Fruit fly (Drosophila melanogaster): Measurements from ENCODE around the gene Hipk.

Hipk gene

dm6 chr3L:516948-517599, 25.8 kb upstream of the Hipk start (continued):
- TF ChIP-seq crc (GFP tag; optimal IDR thresholded peaks at IDR 0.05) (no peak), CG2889 (GFP tag; IDR thresholded peaks at IDR 0.05) (no peak), aop (GFP tag; IDR thresholded peaks at IDR 0.05) (no peak), CG9817 (tag; optimal IDR thresholded peaks at IDR 0.05) (no peak), CG31224 (GFP tag; IDR thresholded peaks at IDR 0.05) (no peak), ash1 (GFP tag; optimal IDR thresholded peaks at IDR 0.05) (no peak), CTCF (GFP tag; optimal IDR thresholded peaks at IDR 0.05) (no peak), Hr39 (optimal IDR thresholded peaks at IDR 0.05) (no peak), lilli (GFP tag; optimal IDR thresholded peaks at IDR 0.05) (no peak), lab (GFP tag; optimal IDR thresholded peaks at IDR 0.05) (no peak), crp (GFP tag; optimal IDR thresholded peaks at IDR 0.05) (no peak), CG2678 (tag; optimal IDR thresholded peaks at IDR 0.05) (peak; percentile 53), seq (GFP tag; IDR thresholded peaks at IDR 0.05) (no peak), E2f1 (GFP tag; IDR thresholded peaks at IDR 0.05) (peak; percentile 39; the same call in 1 of the 2 replicates), ci (GFP tag; IDR thresholded peaks at IDR 0.05) (peak; percentile 86), wor (GFP tag; IDR thresholded peaks at IDR 0.05) (peak; percentile 66; the same call in 1 of the 2 replicates), CG4854 (GFP tag; optimal IDR thresholded peaks at IDR 0.05) (no peak), exex (tag; optimal IDR thresholded peaks at IDR 0.05) (no peak), kah (GFP tag; optimal IDR thresholded peaks at IDR 0.05) (no peak), CG34422 (GFP tag; IDR thresholded peaks at IDR 0.05) (peak; percentile 38; the same call in 2 of the 3 replicates), CG8924 (tag; optimal IDR thresholded peaks at IDR 0.05) (peak; percentile 26), Lim3 (GFP tag; IDR thresholded peaks at IDR 0.05) (peak; percentile 10; the same call in 1 of the 2 replicates), CG34376 (GFP tag; optimal IDR thresholded peaks at IDR 0.05) (no peak), CG18619 (GFP tag; optimal IDR thresholded peaks at IDR 0.05) (no peak), sqz (GFP tag; optimal IDR thresholded peaks at IDR 0.05) (no peak), bcd (GFP tag; optimal IDR thresholded peaks at IDR 0.05) (peak; percentile 5), Rx (GFP tag; IDR thresholded peaks at IDR 0.05) (peak; percentile 29; the same call in 1 of the 2 replicates), CG12236 (GFP tag; optimal IDR thresholded peaks at IDR 0.05) (no peak), Doc3 (GFP tag; IDR thresholded peaks at IDR 0.05; ENCODE audit: partially characterized antibody) (no peak), gt (GFP tag; IDR thresholded peaks at IDR 0.05) (no peak), Blimp-1 (GFP tag; optimal IDR thresholded peaks at IDR 0.05) (peak; percentile 46), disco-r (GFP tag; optimal IDR thresholded peaks at IDR 0.05) (no peak), CG1832 (GFP tag; optimal IDR thresholded peaks at IDR 0.05) (no peak), row (GFP tag; IDR thresholded peaks at IDR 0.05) (peak; percentile 54), CG6689 (GFP tag; IDR thresholded peaks at IDR 0.05) (peak; percentile 57; the same call in 1 of the 2 replicates), cad (GFP tag; optimal IDR thresholded peaks at IDR 0.05) (no peak), Lhr (GFP tag; optimal IDR thresholded peaks at IDR 0.05) (no peak), Opbp (GFP tag; IDR thresholded peaks at IDR 0.05; ENCODE audit: partially characterized antibody) (no peak), CG13123 (GFP tag; optimal IDR thresholded peaks at IDR 0.05) (no peak), CG13424 (tag; optimal IDR thresholded peaks at IDR 0.05) (peak; percentile 19), CG32767 (GFP tag; IDR thresholded peaks at IDR 0.05) (no peak), CG17186 (GFP tag; optimal IDR thresholded peaks at IDR 0.05) (no peak), CG6654 (GFP tag; optimal IDR thresholded peaks at IDR 0.05) (no peak), Mrtf (GFP tag; IDR thresholded peaks at IDR 0.05) (no peak), NfI (GFP tag; optimal IDR thresholded peaks at IDR 0.05) (no peak), Elba2 (GFP tag; optimal IDR thresholded peaks at IDR 0.05) (no peak), zen2 (GFP tag; IDR thresholded peaks at IDR 0.05; ENCODE audit: partially characterized antibody) (no peak), Optix (GFP tag; IDR thresholded peaks at IDR 0.05) (no peak), CG17568 (GFP tag; optimal IDR thresholded peaks at IDR 0.05) (no peak), bowl (GFP tag; IDR thresholded peaks at IDR 0.05) (no peak), Oaz (GFP tag; IDR thresholded peaks at IDR 0.05) (no peak)

Measured in whole organism, embryonic.